Worm (Caenorhabditis elegans): ENCODE data around the gene rnf-121.

Gene rnf-121

DNA sequence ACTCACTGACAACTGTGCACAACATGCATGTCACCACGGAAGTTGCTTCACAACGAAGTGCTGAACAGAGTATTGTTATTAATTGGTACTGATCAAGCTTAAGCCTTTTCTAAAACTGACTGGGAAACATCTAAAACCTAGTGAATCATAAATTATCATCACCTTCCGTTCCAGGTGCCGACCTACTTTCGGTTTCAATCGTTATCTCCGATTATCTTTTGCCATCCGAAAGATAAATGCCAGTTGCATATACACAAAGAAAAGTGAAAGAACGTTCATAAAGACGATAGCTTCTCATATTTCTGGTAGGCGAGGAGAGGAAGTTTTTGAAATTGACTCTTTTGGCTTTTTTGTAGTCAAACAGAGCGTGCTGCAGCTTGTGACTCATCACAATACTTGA, 18.8 kb upstream of the rnf-121 start:
- TF ChIP-seq unc-86 (tag; optimal IDR thresholded peaks at IDR 0.05) (no peak), snpc-4 (tag; optimal IDR thresholded peaks at IDR 0.05) (no peak), blmp-1 (tag; optimal IDR thresholded peaks at IDR 0.05) (peak; percentile 98), elt-3 (tag; optimal IDR thresholded peaks at IDR 0.05) (peak in 2 of 6 experiments; percentile 50 to 70), hlh-17 (GFP tag; optimal IDR thresholded peaks at IDR 0.05; ENCODE audit: borderline replicate concordance) (no peak), nhr-12 (tag; optimal IDR thresholded peaks at IDR 0.05) (no peak), vab-15 (tag; optimal IDR thresholded peaks at IDR 0.05) (no peak), nhr-20 (tag; optimal IDR thresholded peaks at IDR 0.05) (no peak), swsn-7 (tag; optimal IDR thresholded peaks at IDR 0.05) (no peak), C16A3.4 (tag; optimal IDR thresholded peaks at IDR 0.05) (no peak), tlp-1 (tag; optimal IDR thresholded peaks at IDR 0.05) (no peak), skn-1 (tag; optimal IDR thresholded peaks at IDR 0.05) (no peak)

DNA sequence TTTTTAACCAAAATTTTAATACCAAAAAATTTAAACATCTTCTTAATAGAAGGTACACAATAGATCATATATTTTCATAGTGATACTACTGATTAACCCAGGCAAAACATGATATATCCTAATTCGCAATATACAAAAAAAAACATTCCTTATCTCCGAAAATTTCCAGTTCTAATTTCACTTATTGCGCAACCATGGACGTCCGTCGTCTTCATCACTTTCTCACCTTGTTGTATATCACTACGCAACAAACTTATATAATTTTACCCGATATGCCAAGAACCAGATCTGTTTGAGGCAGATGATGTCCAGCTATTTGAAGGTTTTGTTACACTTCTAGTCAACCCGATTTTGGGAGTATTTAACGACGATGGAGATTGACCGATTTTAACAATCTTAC, 17.1 kb upstream of the rnf-121 start, which contains the start of gene R74.2:
TSS of gene R74.2 (plus strand) at position 316 of the 400 bp plus-strand sequence.
- TF ChIP-seq sox-4 (tag; optimal IDR thresholded peaks at IDR 0.05) (no peak), Y116A8C.19 (tag; optimal IDR thresholded peaks at IDR 0.05; ENCODE audit: borderline replicate concordance) (no peak), hpl-2 (GFP tag; optimal IDR thresholded peaks at IDR 0.05) (no peak), blmp-1 (tag; optimal IDR thresholded peaks at IDR 0.05) (peak; percentile 98), alr-1 (tag; optimal IDR thresholded peaks at IDR 0.05; ENCODE audit: borderline replicate concordance) (no peak)

ce11 chrIII:4186751-4187309, 16.1 kb upstream of the rnf-121 start, which contains the start of gene lars-1:
Gene lars-1 (minus strand): TSS chrIII:4186801.
- TF ChIP-seq lsy-2 (tag; optimal IDR thresholded peaks at IDR 0.05) (peak in 1 of 2 experiments; percentile 29), alr-1 (tag; optimal IDR thresholded peaks at IDR 0.05; ENCODE audit: borderline replicate concordance) (no peak), unc-86 (tag; optimal IDR thresholded peaks at IDR 0.05) (no peak), dpl-1 (GFP tag; optimal IDR thresholded peaks at IDR 0.05) (peak in 1 of 3 experiments; percentile 10), rnt-1 (tag; optimal IDR thresholded peaks at IDR 0.05) (peak; percentile 15), nhr-47 (tag; optimal IDR thresholded peaks at IDR 0.05) (no peak), blmp-1 (tag; optimal IDR thresholded peaks at IDR 0.05) (peak; percentile 32), zag-1 (tag; optimal IDR thresholded peaks at IDR 0.05) (no peak), lir-3 (tag; optimal IDR thresholded peaks at IDR 0.05; ENCODE audit: poor library complexity) (peak; percentile 15), pag-3 (tag; optimal IDR thresholded peaks at IDR 0.05; ENCODE audit: borderline replicate concordance, insufficient read depth) (peak; percentile 94), irx-1 (tag; optimal IDR thresholded peaks at IDR 0.05) (no peak), efl-1 (optimal IDR thresholded peaks at IDR 0.05) (no peak), efl-1 (GFP tag; optimal IDR thresholded peaks at IDR 0.05 in 1 of 2) (peak in 1 of 2 experiments; percentile 81), sox-4 (tag; optimal IDR thresholded peaks at IDR 0.05) (no peak)

- no peak for TF ChIP-seq ztf-4 (tag; optimal IDR thresholded peaks at IDR 0.05)
- no peak for TF ChIP-seq swsn-7 (tag; optimal IDR thresholded peaks at IDR 0.05)
- no peak for TF ChIP-seq pqm-1 (tag; optimal IDR thresholded peaks at IDR 0.05)
Measured at ce11 chrIII:4181338-4181737, 10.6 kb upstream of the rnf-121 start, which contains the start of gene C16C10.1. Gene C16C10.1 (minus strand): TSS chrIII:4181438.

DNA sequence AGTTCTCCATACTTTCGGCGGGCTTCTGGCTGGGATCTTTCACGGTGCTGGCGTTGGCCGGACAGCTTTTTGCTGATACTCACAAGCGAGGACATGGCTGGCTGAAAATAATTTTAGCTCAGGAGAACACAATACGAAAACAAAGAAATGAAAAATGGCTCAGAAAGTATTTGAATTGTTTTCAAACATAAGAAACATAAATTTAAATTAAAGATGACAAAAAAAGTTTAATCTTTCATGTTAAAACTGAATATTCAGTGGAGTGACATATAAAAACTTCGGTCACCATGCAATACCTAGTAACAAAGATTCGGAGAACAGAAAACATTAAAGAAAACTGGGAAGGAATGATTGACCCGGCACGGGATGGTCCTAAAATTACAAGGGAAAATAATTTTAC, 7.8 kb upstream of the rnf-121 start, which contains the start of gene C16C10.2:
TSS of gene C16C10.2 (minus strand) at position 101 of the 400 bp plus-strand sequence.
- no peak for TF ChIP-seq ces-1 (GFP tag; optimal IDR thresholded peaks at IDR 0.05)
- TF ChIP-seq vab-15 (tag; optimal IDR thresholded peaks at IDR 0.05), result no peak
- TF ChIP-seq aly-2 (tag; optimal IDR thresholded peaks at IDR 0.05), result no peak
- no peak for TF ChIP-seq ceh-63 (GFP tag; optimal IDR thresholded peaks at IDR 0.05)
- no peak for TF ChIP-seq nhr-11 (tag; optimal IDR thresholded peaks at IDR 0.05)
- TF ChIP-seq fkh-10 (GFP tag; optimal IDR thresholded peaks at IDR 0.05), result no peak
- no peak for TF ChIP-seq lin-39 (tag; optimal IDR thresholded peaks at IDR 0.05)
- no peak for TF ChIP-seq skn-1 (tag; optimal IDR thresholded peaks at IDR 0.05)
- no peak for TF ChIP-seq lin-14 (GFP tag; optimal IDR thresholded peaks at IDR 0.05)
- TF ChIP-seq lin-15B (tag; optimal IDR thresholded peaks at IDR 0.05), result no peak
- no peak for TF ChIP-seq isw-1 (GFP tag; IDR thresholded peaks at IDR 0.05)
- no peak for TF ChIP-seq F16B12.6 (tag; optimal IDR thresholded peaks at IDR 0.05)
- TF ChIP-seq hlh-17 (GFP tag; optimal IDR thresholded peaks at IDR 0.05; ENCODE audit: borderline replicate concordance), result no peak
- TF ChIP-seq elt-3 (tag; optimal IDR thresholded peaks at IDR 0.05), result no peak
- TF ChIP-seq dsc-1 (tag; optimal IDR thresholded peaks at IDR 0.05), result no peak
- TF ChIP-seq lin-35 (GFP tag; optimal IDR thresholded peaks at IDR 0.05), result no peak
- no peak for TF ChIP-seq unc-86 (tag; optimal IDR thresholded peaks at IDR 0.05)
